Fruit fly (Drosophila melanogaster): Measurements from ENCODE around the gene Grp170.

DNA sequence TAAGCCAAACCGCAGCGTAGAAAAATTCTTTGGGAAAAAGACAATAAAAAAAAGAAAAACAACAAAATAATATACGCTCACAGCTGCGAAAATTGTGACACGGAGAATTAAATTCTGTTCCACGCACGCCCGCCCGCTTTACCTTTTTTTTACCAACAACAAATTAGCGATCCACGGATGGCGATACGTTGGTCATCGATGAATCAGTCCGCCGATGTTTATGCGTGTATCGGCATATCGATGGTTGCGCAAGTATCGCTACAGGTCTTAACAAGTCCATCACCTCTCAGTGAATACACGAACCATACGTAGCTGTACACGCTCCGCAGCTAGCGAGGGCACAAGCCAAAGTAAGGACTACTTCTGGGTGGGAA is 4.3 kb downstream of the Grp170 start, which contains the start of gene CG2924:
- TF ChIP-seq N (GFP tag; optimal IDR thresholded peaks at IDR 0.05), result no peak
- peak; percentile 74 for TF ChIP-seq h (GFP tag; optimal IDR thresholded peaks at IDR 0.05)
- TF ChIP-seq Hnf4 (GFP tag; optimal IDR thresholded peaks at IDR 0.05), result peak; percentile 85
- TF ChIP-seq tai (GFP tag; optimal IDR thresholded peaks at IDR 0.05), result peak; percentile 90
- peak; percentile 20 for TF ChIP-seq dsf (GFP tag; optimal IDR thresholded peaks at IDR 0.05; ENCODE audit: borderline replicate concordance)
- peak; percentile 59 for TF ChIP-seq sv (GFP tag; optimal IDR thresholded peaks at IDR 0.05)
- TF ChIP-seq lola (GFP tag; optimal IDR thresholded peaks at IDR 0.05), result no peak
- peak; percentile 85 for TF ChIP-seq jim (GFP tag; optimal IDR thresholded peaks at IDR 0.05)

Measured in whole organism, wandering third instar larva.